Worm (Caenorhabditis elegans) whole organism, L2 larva: Measurements from ENCODE around the gene Y39B6A.41.

Experiments used
- R02D3.7 ChIP-seq: fragments of 150-350 bp; optimal IDR thresholded peaks from 2 replicates; lab custom pipeline; 2014; ENCODE audit warnings: missing biosample characterization, missing genetic modification characterization
- aly-2 ChIP-seq: fragments of 150-350 bp; optimal IDR thresholded peaks from 2 replicates; lab custom pipeline; 2014; ENCODE audit warnings: missing biosample characterization, missing genetic modification characterization
- egl-27 ChIP-seq: sonication (generic microtip); optimal IDR thresholded peaks from 3 replicates; lab custom pipeline; 2017; ENCODE audit warnings: missing biosample characterization, missing genetic modification reagents, missing genetic modification characterization
- lsy-2 ChIP-seq, 2 experiments: fragments of 150-350 bp in 1 of 2; sonication (generic microtip) in 1 of 2; optimal IDR thresholded peaks; 2 replicates each; lab custom pipeline; 2014 to 2017; ENCODE audit warnings: missing biosample characterization in 2 of 2, missing genetic modification characterization in 2 of 2
- nhr-77 ChIP-seq: fragments of 150-350 bp; optimal IDR thresholded peaks from 2 replicates; lab custom pipeline; 2014; ENCODE audit warnings: missing biosample characterization, missing genetic modification characterization
- skn-1 ChIP-seq: sonication (generic microtip); optimal IDR thresholded peaks from 2 replicates; lab custom pipeline; 2017; ENCODE audit warnings: missing biosample characterization, missing genetic modification characterization
- unc-62 ChIP-seq: fragments of 150-350 bp; optimal IDR thresholded peaks from 2 replicates; lab custom pipeline; 2014; ENCODE audit warnings: missing biosample characterization, missing genetic modification reagents, missing genetic modification characterization
- ztf-4 ChIP-seq: fragments of 150-350 bp; optimal IDR thresholded peaks from 2 replicates; lab custom pipeline; 2014; ENCODE audit warnings: missing biosample characterization, missing genetic modification characterization

- TF ChIP-seq aly-2 (tag; lab: Kevin White, UChicago): no peak
- TF ChIP-seq unc-62 (GFP tag; lab: Kevin White, UChicago): no peak
- TF ChIP-seq ztf-4: no peak
- no peak for TF ChIP-seq egl-27
- TF ChIP-seq skn-1 (tag; lab: Kevin White, UChicago): no peak
- TF ChIP-seq R02D3.7 (tag; lab: Kevin White, UChicago): no peak
- no peak for TF ChIP-seq nhr-77 (tag; lab: Kevin White, UChicago)
- no peak for TF ChIP-seq lsy-2 (tag; optimal IDR thresholded peaks at IDR 0.05; lab: Kevin White, UChicago)
These were observed 23.9 kb upstream of the Y39B6A.41 start, which contains the start of gene Y39B6A.33 for ce11 chrV:19001656-19002055.
